Worm (Caenorhabditis elegans): ENCODE data around the gene D2096.12.
"Not testable (repeated sequence)": the region's sequence is repeated elsewhere in the genome, so short reads cannot be mapped to it uniquely, and the experiment has no call there.

The D2096.12 gene

ce11 chrIV:8380266-8380850 is 17.1 kb downstream of the D2096.12 start:
- TF ChIP-seq blmp-1 (tag; optimal IDR thresholded peaks at IDR 0.05) (no peak), nhr-76 (tag; optimal IDR thresholded peaks at IDR 0.05) (no peak), lsy-2 (tag; optimal IDR thresholded peaks at IDR 0.05) (no peak)

DNA sequence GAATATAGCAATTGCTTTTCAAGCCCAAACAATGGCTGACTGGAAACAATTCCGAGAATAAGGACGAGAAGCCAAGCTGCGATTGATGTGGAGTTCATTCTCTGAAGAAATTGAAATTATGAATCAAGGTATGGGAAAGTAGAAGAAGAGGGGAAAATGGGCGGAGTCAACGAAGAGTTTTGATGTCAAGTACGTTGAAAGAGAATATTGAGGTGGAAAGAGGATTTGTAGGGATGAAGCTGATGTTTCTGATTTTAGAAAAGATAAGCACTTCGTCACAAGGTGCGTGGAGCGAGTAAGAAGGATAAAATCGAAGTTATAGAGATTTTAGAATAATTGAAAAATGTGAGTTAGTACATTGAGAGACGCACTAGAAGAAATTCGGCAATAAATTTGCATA is 19.4 kb downstream of the D2096.12 start, which contains the start of gene D2096.9:
Gene D2096.9 (minus strand): TSS at position 101 of the 400 bp plus-strand sequence.
- TF ChIP-seq M03D4.4 (tag; optimal IDR thresholded peaks at IDR 0.05) (no peak), elt-1 (tag; optimal IDR thresholded peaks at IDR 0.05; ENCODE audit: borderline replicate concordance, insufficient read depth) (no peak), lin-13 (tag; optimal IDR thresholded peaks at IDR 0.05) (no peak), hlh-1 (tag; optimal IDR thresholded peaks at IDR 0.05) (no peak), nhr-76 (tag; optimal IDR thresholded peaks at IDR 0.05) (no peak), nhr-2 (tag; optimal IDR thresholded peaks at IDR 0.05) (no peak), lsy-2 (tag; optimal IDR thresholded peaks at IDR 0.05) (no peak), unc-39 (tag; optimal IDR thresholded peaks at IDR 0.05) (no peak), sptf-1 (tag; optimal IDR thresholded peaks at IDR 0.05) (no peak), unc-120 (tag; optimal IDR thresholded peaks at IDR 0.05; ENCODE audit: poor library complexity, severe bottlenecking) (no peak), nhr-12 (tag; optimal IDR thresholded peaks at IDR 0.05) (no peak)

ce11 chrIV:8384737-8385136 is 21.5 kb downstream of the D2096.12 start:
- no peak for TF ChIP-seq M03D4.4 (tag; optimal IDR thresholded peaks at IDR 0.05)
- TF ChIP-seq zip-8 (tag; optimal IDR thresholded peaks at IDR 0.05) = no peak
- TF ChIP-seq mab-5 (tag; optimal IDR thresholded peaks at IDR 0.05) = no peak
- no peak for TF ChIP-seq unc-39 (tag; optimal IDR thresholded peaks at IDR 0.05)
- no peak for TF ChIP-seq blmp-1 (tag; optimal IDR thresholded peaks at IDR 0.05)
- TF ChIP-seq pha-4 (tag; optimal IDR thresholded peaks at IDR 0.05) = no peak
- TF ChIP-seq ztf-11 (tag; optimal IDR thresholded peaks at IDR 0.05) = no peak

DNA sequence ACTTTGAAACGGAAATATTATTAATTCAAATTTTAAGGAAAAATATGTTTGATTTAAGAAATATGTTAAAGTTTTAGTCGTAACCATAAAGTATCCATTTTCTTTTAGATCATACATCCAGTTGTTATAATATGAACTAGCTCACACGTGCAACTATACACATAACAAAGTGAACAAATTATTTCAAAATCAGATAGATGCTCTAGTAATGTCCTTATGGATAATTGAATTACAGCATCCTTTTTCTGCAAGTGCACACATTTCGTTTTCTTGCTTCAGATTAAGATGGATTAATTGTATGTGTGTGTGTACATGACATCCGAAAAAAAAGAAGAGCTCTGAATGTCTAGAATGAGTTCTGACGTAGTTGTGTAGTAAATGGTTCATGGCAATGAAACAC is 22.4 kb downstream of the D2096.12 start:
- peak; percentile 78 for TF ChIP-seq ces-1 (GFP tag; optimal IDR thresholded peaks at IDR 0.05)
- no peak for TF ChIP-seq snpc-4 (tag; optimal IDR thresholded peaks at IDR 0.05)

- not testable (repeated sequence) for TF ChIP-seq ham-2, bed-3, ces-1 (GFP tag; optimal IDR thresholded peaks at IDR 0.05)
Observed at ce11 chrIV:8389139-8389538, 25.9 kb downstream of the D2096.12 start, which contains the start of gene D2096.10. Gene D2096.10, minus strand, starts transcription at chrIV:8389239.

DNA sequence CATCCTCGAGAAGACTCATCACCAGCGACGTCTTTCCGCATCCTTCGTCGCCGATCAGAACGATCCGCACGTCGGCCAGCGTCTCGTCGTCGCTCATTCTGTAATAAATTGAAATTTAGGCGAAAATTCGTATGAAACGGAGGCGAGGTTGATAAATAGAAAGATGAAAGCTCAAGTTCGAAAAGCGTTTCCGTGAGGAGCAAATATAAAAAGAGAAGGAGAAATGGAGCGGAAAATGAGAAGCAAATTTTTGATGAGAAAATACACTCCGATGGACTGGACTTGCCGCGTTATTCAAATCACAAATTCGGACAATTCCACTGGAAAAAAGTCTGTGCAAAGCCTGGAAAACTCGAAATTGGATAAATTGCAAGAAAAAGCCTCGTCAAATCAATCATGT is 30.8 kb downstream of the D2096.12 start, which contains the start of gene D2096.11:
Gene D2096.11 (minus strand): TSS at position 101 of the 400 bp plus-strand sequence.
- TF ChIP-seq elt-1 (tag; optimal IDR thresholded peaks at IDR 0.05; ENCODE audit: borderline replicate concordance, insufficient read depth) (no peak), ceh-83 (GFP tag; optimal IDR thresholded peaks at IDR 0.05) (no peak), lin-13 (tag; optimal IDR thresholded peaks at IDR 0.05) (no peak), mls-2 (tag; optimal IDR thresholded peaks at IDR 0.05) (no peak), nhr-2 (tag; optimal IDR thresholded peaks at IDR 0.05) (no peak), unc-120 (tag; optimal IDR thresholded peaks at IDR 0.05; ENCODE audit: poor library complexity, severe bottlenecking) (no peak), mab-5 (tag; optimal IDR thresholded peaks at IDR 0.05) (no peak)

ce11 chrIV:8396348-8396747 is 33.1 kb downstream of the D2096.12 start, which contains the start of gene timm-17B.2:
Gene timm-17B.2, plus strand, starts transcription at chrIV:8396648.
- TF ChIP-seq unc-120 (tag; optimal IDR thresholded peaks at IDR 0.05; ENCODE audit: poor library complexity, severe bottlenecking) = no peak
- TF ChIP-seq mep-1 (tag; optimal IDR thresholded peaks at IDR 0.05) = no peak
- no peak for TF ChIP-seq mab-5 (tag; optimal IDR thresholded peaks at IDR 0.05)
- TF ChIP-seq flh-1 (GFP tag; optimal IDR thresholded peaks at IDR 0.05) = no peak
- TF ChIP-seq drap-1 (GFP tag; optimal IDR thresholded peaks at IDR 0.05) = no peak
- TF ChIP-seq nhr-12 (tag; optimal IDR thresholded peaks at IDR 0.05) = no peak
- no peak for TF ChIP-seq ces-1 (GFP tag; optimal IDR thresholded peaks at IDR 0.05)
- TF ChIP-seq pha-4 (tag; optimal IDR thresholded peaks at IDR 0.05) = no peak
- no peak for TF ChIP-seq ceh-43 (GFP tag; optimal IDR thresholded peaks at IDR 0.05)
- TF ChIP-seq sptf-1 (tag; optimal IDR thresholded peaks at IDR 0.05) = no peak
- no peak for TF ChIP-seq snpc-4 (tag; optimal IDR thresholded peaks at IDR 0.05)
- TF ChIP-seq unc-39 (tag; optimal IDR thresholded peaks at IDR 0.05) = no peak
- TF ChIP-seq cnd-1 (tag; optimal IDR thresholded peaks at IDR 0.05) = no peak
- TF ChIP-seq lin-32 (GFP tag; optimal IDR thresholded peaks at IDR 0.05) = no peak
- TF ChIP-seq ceh-39 (tag; optimal IDR thresholded peaks at IDR 0.05) = no peak
- TF ChIP-seq nhr-76 (tag; optimal IDR thresholded peaks at IDR 0.05) = no peak
- TF ChIP-seq sem-2 (GFP tag; optimal IDR thresholded peaks at IDR 0.05) = no peak
- no peak for TF ChIP-seq nhr-237 (tag; optimal IDR thresholded peaks at IDR 0.05)
- TF ChIP-seq blmp-1 (tag; optimal IDR thresholded peaks at IDR 0.05) = no peak

All from whole organism, mixed stage, embryonic.